Worm (Caenorhabditis elegans) whole organism, late embryonic: ENCODE results near the gene T23B7.3.

Experiments used
- F13H6.1 ChIP-seq: sonication (generic microtip); optimal IDR thresholded peaks from 2 replicates; lab custom pipeline; 2016; ENCODE audit warnings: missing genetic modification characterization, missing compliant biosample characterization
- K02D7.2 ChIP-seq: sonication (generic microtip); optimal IDR thresholded peaks from 2 replicates; lab custom pipeline; 2017; ENCODE audit warnings: mild to moderate bottlenecking, missing genetic modification characterization, missing compliant biosample characterization
- K09A11.1 ChIP-seq: sonication (generic microtip); optimal IDR thresholded peaks from 2 replicates; lab custom pipeline; 2017; ENCODE audit warnings: antibody characterized with exemption, mild to moderate bottlenecking, missing genetic modification characterization, missing compliant biosample characterization; ENCODE audit not compliant: insufficient read depth
- ahr-1 ChIP-seq: sonication (generic microtip); optimal IDR thresholded peaks from 2 replicates; lab custom pipeline; 2016; ENCODE audit warnings: missing genetic modification characterization, missing compliant biosample characterization
- ceh-18 ChIP-seq: sonication (generic microtip); optimal IDR thresholded peaks from 2 replicates; lab custom pipeline; 2016; ENCODE audit warnings: missing genetic modification characterization, missing compliant biosample characterization
- ceh-22 ChIP-seq: sonication (generic microtip); optimal IDR thresholded peaks from 2 replicates; lab custom pipeline; 2017; ENCODE audit warnings: missing biosample characterization, missing genetic modification characterization
- ceh-31 ChIP-seq: sonication (generic microtip); optimal IDR thresholded peaks from 2 replicates; lab custom pipeline; 2016; ENCODE audit warnings: missing genetic modification characterization, missing compliant biosample characterization
- ceh-45 ChIP-seq: fragments of 200-800 bp; sonication (Bioruptor generic); IDR thresholded peaks from 2 replicates; pipeline ENCODE4 v1.3.6; 2022; ENCODE audit warnings: missing genetic modification reagents, missing genetic modification characterization, missing compliant biosample characterization
- ceh-48 ChIP-seq: sonication (generic microtip); optimal IDR thresholded peaks from 2 replicates; lab custom pipeline; 2016; ENCODE audit warnings: missing genetic modification characterization, inconsistent platforms, missing compliant biosample characterization
- ceh-9 ChIP-seq: sonication (generic microtip); optimal IDR thresholded peaks from 2 replicates; lab custom pipeline; 2016; ENCODE audit warnings: mild to moderate bottlenecking, missing genetic modification characterization, inconsistent platforms, missing compliant biosample characterization
- elt-2 ChIP-seq: sonication (generic microtip); optimal IDR thresholded peaks from 2 replicates; lab custom pipeline; 2016; ENCODE audit warnings: missing genetic modification reagents, missing genetic modification characterization, missing compliant biosample characterization
- elt-4 ChIP-seq: sonication (generic microtip); optimal IDR thresholded peaks from 2 replicates; lab custom pipeline; 2016; ENCODE audit warnings: missing genetic modification characterization, missing compliant biosample characterization
- ets-4 ChIP-seq: sonication (generic microtip); optimal IDR thresholded peaks from 2 replicates; lab custom pipeline; 2016; ENCODE audit warnings: missing genetic modification characterization, missing compliant biosample characterization
- fax-1 ChIP-seq: sonication (generic microtip); optimal IDR thresholded peaks from 2 replicates; lab custom pipeline; 2016; ENCODE audit warnings: missing genotype, missing genetic modification characterization, missing compliant biosample characterization
- fkh-10 ChIP-seq: fragments of 150-350 bp; optimal IDR thresholded peaks from 2 replicates; lab custom pipeline; 2014; ENCODE audit warnings: missing biosample characterization, missing genetic modification reagents, missing genetic modification characterization
- fkh-6 ChIP-seq: sonication (generic microtip); optimal IDR thresholded peaks from 2 replicates; lab custom pipeline; 2016; ENCODE audit warnings: missing genetic modification characterization, missing compliant biosample characterization
- gmeb-2 ChIP-seq: sonication (generic microtip); optimal IDR thresholded peaks from 2 replicates; lab custom pipeline; 2016; ENCODE audit warnings: missing genetic modification characterization, inconsistent platforms, missing compliant biosample characterization
- hlh-13 ChIP-seq: fragments of 200-800 bp; sonication (Bioruptor generic); optimal IDR thresholded peaks from 2 replicates; lab custom pipeline; 2018; ENCODE audit warnings: mild to moderate bottlenecking, missing genetic modification characterization, missing compliant biosample characterization
- hlh-15 ChIP-seq: sonication (generic microtip); optimal IDR thresholded peaks from 2 replicates; lab custom pipeline; 2016; ENCODE audit warnings: missing genetic modification characterization, missing compliant biosample characterization
- hlh-30 ChIP-seq: sonication (generic microtip); optimal IDR thresholded peaks from 2 replicates; lab custom pipeline; 2017; ENCODE audit warnings: antibody characterized with exemption, missing genetic modification characterization, missing compliant biosample characterization; ENCODE audit not compliant: insufficient read depth
- mec-3 ChIP-seq: sonication (generic microtip); optimal IDR thresholded peaks from 2 replicates; lab custom pipeline; 2016; ENCODE audit warnings: borderline replicate concordance, missing genetic modification characterization, missing compliant biosample characterization
- nhr-11 ChIP-seq: fragments of 150-350 bp; optimal IDR thresholded peaks from 2 replicates; lab custom pipeline; 2014; ENCODE audit warnings: missing biosample characterization, missing genetic modification characterization
- npax-4 ChIP-seq: sonication (generic microtip); optimal IDR thresholded peaks from 2 replicates; lab custom pipeline; 2016; ENCODE audit warnings: missing genetic modification characterization, missing compliant biosample characterization
- pag-3 ChIP-seq: sonication (generic microtip); optimal IDR thresholded peaks from 2 replicates; lab custom pipeline; 2016; ENCODE audit warnings: missing compliant biosample characterization, missing genetic modification characterization, borderline replicate concordance
- pat-9 ChIP-seq: fragments of 200-800 bp; sonication (Bioruptor generic); optimal IDR thresholded peaks from 2 replicates; lab custom pipeline; 2018; ENCODE audit warnings: mild to moderate bottlenecking, missing genetic modification characterization, moderate library complexity, missing compliant biosample characterization
- pax-1 ChIP-seq: fragments of 150-350 bp; optimal IDR thresholded peaks from 2 replicates; lab custom pipeline; 2014; ENCODE audit warnings: missing biosample characterization, missing genetic modification characterization
- pha-2 ChIP-seq: sonication (generic microtip); optimal IDR thresholded peaks from 2 replicates; lab custom pipeline; 2017; ENCODE audit warnings: mild to moderate bottlenecking, missing genetic modification characterization, missing compliant biosample characterization
- pha-4 ChIP-seq: fragments of 150-350 bp; optimal IDR thresholded peaks from 2 replicates; lab custom pipeline; 2018; ENCODE audit warnings: missing biosample characterization, missing genetic modification reagents, missing genetic modification characterization
- pqm-1 ChIP-seq: sonication (generic microtip); optimal IDR thresholded peaks from 2 replicates; lab custom pipeline; 2016; ENCODE audit warnings: missing genetic modification characterization, missing compliant biosample characterization
- rnt-1 ChIP-seq: sonication (generic microtip); optimal IDR thresholded peaks from 2 replicates; lab custom pipeline; 2016; ENCODE audit warnings: missing genetic modification characterization, missing compliant biosample characterization
- sox-2 ChIP-seq: fragments of 200-800 bp; sonication (Bioruptor generic); IDR thresholded peaks from 2 replicates; pipeline ENCODE4 v1.3.6; 2022; ENCODE audit warnings: missing genetic modification reagents, missing genetic modification characterization, missing compliant biosample characterization
- sox-4 ChIP-seq: sonication (generic microtip); optimal IDR thresholded peaks from 2 replicates; lab custom pipeline; 2017; ENCODE audit warnings: mild to moderate bottlenecking, missing genetic modification characterization, inconsistent platforms, missing compliant biosample characterization
- syd-9 ChIP-seq: sonication (generic microtip); optimal IDR thresholded peaks from 2 replicates; lab custom pipeline; 2016; ENCODE audit warnings: mild to moderate bottlenecking, missing genetic modification characterization, moderate library complexity, missing compliant biosample characterization
- tbx-2 ChIP-seq: sonication (generic microtip); optimal IDR thresholded peaks from 2 replicates; lab custom pipeline; 2016; ENCODE audit warnings: missing genetic modification characterization, missing compliant biosample characterization
- ttx-3 ChIP-seq: sonication (generic microtip); optimal IDR thresholded peaks from 2 replicates; lab custom pipeline; 2016; ENCODE audit warnings: missing genetic modification reagents, missing genetic modification characterization, missing compliant biosample characterization
- unc-3 ChIP-seq, 2 experiments: fragments of 200-800 bp in 1 of 2; sonication (Bioruptor generic) in 1 of 2; sonication (generic microtip) in 1 of 2; conservative IDR thresholded peaks in 1 of 2; optimal IDR thresholded peaks in 1 of 2; 2 replicates each; pipeline versions ENCODE4 v1.3.6 to Lab custom; 2016 to 2022; ENCODE audit warnings: missing compliant biosample characterization in 2 of 2, missing genetic modification characterization in 2 of 2, missing genetic modification reagents in 1 of 2
- unc-55 ChIP-seq: sonication (generic microtip); optimal IDR thresholded peaks from 2 replicates; lab custom pipeline; 2017; ENCODE audit warnings: missing biosample characterization, missing genetic modification reagents, missing genetic modification characterization
- unc-86 ChIP-seq: sonication (generic microtip); optimal IDR thresholded peaks from 2 replicates; lab custom pipeline; 2016; ENCODE audit warnings: missing genetic modification characterization, missing compliant biosample characterization

The T23B7.3 gene

DNA sequence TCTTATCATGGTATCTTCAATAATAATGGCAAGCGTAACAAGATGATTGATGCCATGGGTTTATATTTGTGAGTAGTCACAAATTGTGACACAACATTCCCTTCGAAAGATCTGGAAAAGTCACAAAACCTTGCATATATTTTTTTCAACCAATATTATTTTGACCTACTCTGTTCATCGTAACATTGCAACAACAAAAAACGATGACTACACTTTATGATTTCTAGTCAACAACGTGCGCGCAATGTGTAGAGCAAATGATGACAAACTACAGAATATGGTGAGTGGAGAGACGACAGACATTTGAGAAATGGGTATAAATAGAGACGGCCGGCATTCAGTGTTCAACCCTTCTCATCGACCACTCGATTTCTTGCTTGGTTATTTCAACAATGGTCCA is 31.7 kb downstream of the T23B7.3 start, which contains the start of gene gst-7:
Gene gst-7, plus strand, starts transcription at position 336 of the 400 bp plus-strand sequence.
- TF ChIP-seq elt-2 (tag; lab: Kevin White, UChicago) (peak; percentile 59), hlh-13 (no peak)

DNA sequence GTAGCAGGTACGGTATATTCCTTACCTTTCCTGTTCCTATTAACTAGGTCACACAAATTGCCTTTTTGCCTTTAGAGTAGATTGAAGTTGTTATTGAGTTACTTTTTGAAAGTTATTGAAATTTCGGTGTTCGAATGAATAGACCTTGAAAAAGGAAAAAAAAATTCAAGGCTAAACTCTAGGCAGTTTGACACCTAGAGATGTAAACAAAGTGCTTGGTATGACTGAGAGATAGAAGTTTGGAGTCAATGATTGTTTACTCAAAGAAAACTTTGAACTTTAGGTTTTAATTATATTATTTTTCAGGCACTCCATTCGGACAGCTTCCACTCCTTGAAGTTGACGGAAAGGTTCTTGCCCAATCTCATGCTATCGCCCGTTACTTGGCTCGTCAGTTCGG is 32.5 kb downstream of the T23B7.3 start:
- TF ChIP-seq ceh-9 (tag; lab: Kevin White, UChicago) (no peak), ttx-3 (no peak), K02D7.2 (tag; lab: Kevin White, UChicago) (no peak), F13H6.1 (tag; lab: Kevin White, UChicago) (no peak), mec-3 (tag; lab: Kevin White, UChicago) (no peak), gmeb-2 (no peak), ceh-45 (GFP tag; lab: Robert Waterston, UW) (no peak), hlh-30 (tag; lab: Kevin White, UChicago) (no peak)

DNA sequence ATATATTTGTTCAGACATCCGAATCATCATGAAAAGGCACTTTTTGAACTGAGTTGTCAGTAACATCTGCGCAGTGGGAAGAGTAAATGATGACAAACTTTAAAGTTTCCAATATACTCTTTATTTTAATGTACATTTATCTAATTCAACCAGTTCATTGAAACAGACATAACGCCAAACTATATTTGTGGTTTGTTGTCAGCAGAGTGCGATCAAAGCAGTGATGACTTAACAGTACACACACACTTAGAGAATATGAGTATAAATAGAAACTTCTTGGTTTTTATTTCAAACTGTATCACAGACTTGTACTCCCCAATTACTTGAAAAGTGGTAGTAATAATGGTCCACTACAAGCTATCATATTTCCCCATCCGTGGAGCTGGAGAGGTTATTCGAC is 33.4 kb downstream of the T23B7.3 start, which contains the start of gene gst-8:
Gene gst-8, plus strand, starts transcription at position 301 of the 400 bp plus-strand sequence.
- TF ChIP-seq pqm-1 (tag; lab: Kevin White, UChicago) (no peak), pag-3 (tag; lab: Kevin White, UChicago) (no peak), fkh-6 (tag; lab: Kevin White, UChicago) (no peak), ceh-45 (GFP tag; lab: Robert Waterston, UW) (no peak), npax-4 (no peak), ceh-48 (tag; lab: Kevin White, UChicago) (no peak), ets-4 (tag; lab: Kevin White, UChicago) (no peak), fkh-10 (no peak), gmeb-2 (no peak), fax-1 (tag; lab: Kevin White, UChicago) (no peak), syd-9 (tag; lab: Kevin White, UChicago) (no peak), F13H6.1 (tag; lab: Kevin White, UChicago) (no peak), ahr-1 (no peak), ceh-22 (tag; lab: Kevin White, UChicago) (no peak), hlh-15 (tag; lab: Kevin White, UChicago) (no peak), pha-2 (no peak), sox-2 (GFP tag; lab: Robert Waterston, UW) (no peak), pat-9 (tag; lab: Kevin White, UChicago) (no peak)

DNA sequence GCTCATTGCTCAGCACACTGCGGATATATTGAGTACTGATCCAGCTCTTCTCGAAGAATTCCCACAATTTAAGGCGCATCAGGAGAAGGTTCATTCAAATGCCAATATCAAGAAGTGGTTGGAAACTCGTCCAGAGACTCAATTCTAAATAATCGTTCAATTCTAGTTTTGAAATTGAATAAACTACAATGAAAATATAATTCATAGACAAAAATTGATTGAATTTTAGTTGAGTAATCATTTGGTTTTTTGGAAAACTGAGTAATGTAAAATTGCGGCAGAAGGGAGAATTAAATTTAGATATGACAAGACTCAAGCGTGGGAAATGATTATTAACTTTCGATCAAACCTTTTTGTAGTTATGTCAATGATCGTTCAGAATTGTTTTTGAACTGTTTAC is 34.4 kb downstream of the T23B7.3 start:
- TF ChIP-seq ceh-9 (tag; lab: Kevin White, UChicago) (no peak), unc-3 (GFP tag; conservative IDR thresholded peaks at IDR 0.05; lab: Robert Waterston, UW) (no peak), unc-3 (tag; optimal IDR thresholded peaks at IDR 0.05; lab: Kevin White, UChicago) (no peak), fkh-10 (no peak), pha-4 (tag; lab: Kevin White, UChicago) (no peak), nhr-11 (no peak), fax-1 (tag; lab: Kevin White, UChicago) (no peak), ceh-18 (no peak), unc-55 (GFP tag; lab: Kevin White, UChicago) (no peak), npax-4 (no peak)
- TF ChIP-seq, all 69 proteins: peak for 0

DNA sequence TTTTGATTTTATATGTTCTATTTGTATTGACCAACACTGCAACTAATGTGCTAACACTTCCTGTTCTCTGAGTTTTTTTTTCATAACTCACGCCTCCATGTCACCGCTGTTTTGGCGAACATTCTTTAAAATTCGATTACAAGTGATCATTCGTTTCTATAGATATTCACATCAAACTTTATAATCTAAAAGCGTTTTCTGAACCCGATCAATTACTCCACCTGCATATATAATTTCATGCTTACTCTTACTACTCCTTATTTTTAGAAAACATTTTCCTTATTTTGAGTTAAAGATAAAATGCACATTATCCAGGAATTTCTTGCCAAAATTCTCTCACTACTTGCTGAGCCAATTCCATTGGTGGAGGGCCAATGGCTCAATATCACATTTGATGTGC is 36.0 kb downstream of the T23B7.3 start, which contains the start of gene R05F9.7:
Gene R05F9.7, plus strand, starts transcription at position 301 of the 400 bp plus-strand sequence.
- TF ChIP-seq rnt-1 (tag; lab: Kevin White, UChicago) = no peak
- no peak for TF ChIP-seq elt-2 (tag; lab: Kevin White, UChicago)
- no peak for TF ChIP-seq unc-86 (tag; lab: Kevin White, UChicago)
- no peak for TF ChIP-seq elt-4 (tag; lab: Kevin White, UChicago)
- no peak for TF ChIP-seq hlh-15 (tag; lab: Kevin White, UChicago)
- TF ChIP-seq pax-1 (tag; lab: Kevin White, UChicago) = no peak
- no peak for TF ChIP-seq mec-3 (tag; lab: Kevin White, UChicago)
- TF ChIP-seq K09A11.1 (tag; lab: Kevin White, UChicago) = no peak
- TF ChIP-seq tbx-2 (tag; lab: Kevin White, UChicago) = no peak
- TF ChIP-seq sox-4 (tag; lab: Kevin White, UChicago) = no peak
- TF ChIP-seq ceh-31 (tag; lab: Kevin White, UChicago) = no peak
